Worm (Caenorhabditis elegans): Measurements from ENCODE around the gene mig-22.

DNA sequence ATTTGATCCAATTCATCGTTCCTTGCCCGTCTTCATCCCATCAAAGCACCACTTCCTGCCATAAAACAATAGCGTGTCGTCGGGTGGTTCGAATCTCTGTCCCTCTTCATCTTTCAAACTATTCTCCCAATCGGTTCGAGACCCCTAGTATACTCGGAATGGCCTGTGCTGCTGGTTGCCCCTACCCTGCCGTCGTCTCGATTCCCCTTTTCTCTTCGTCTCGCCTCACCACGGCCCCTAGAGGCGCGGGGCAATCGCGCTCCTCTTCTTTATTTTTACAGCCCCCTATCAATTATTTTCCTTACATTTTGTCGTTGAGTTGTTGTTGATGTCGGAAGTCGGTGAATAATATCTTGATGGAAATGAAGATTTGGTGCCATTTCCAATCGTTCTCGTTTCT is 21.5 kb upstream of the mig-22 start:
- TF ChIP-seq ets-5 (GFP tag; IDR thresholded peaks at IDR 0.05), result no peak
- no peak for TF ChIP-seq isw-1 (GFP tag; IDR thresholded peaks at IDR 0.05)
- TF ChIP-seq zag-1 (tag; optimal IDR thresholded peaks at IDR 0.05), result no peak
- no peak for TF ChIP-seq egl-27 (tag; optimal IDR thresholded peaks at IDR 0.05)
- TF ChIP-seq nhr-11 (tag; optimal IDR thresholded peaks at IDR 0.05), result no peak
- no peak for TF ChIP-seq snpc-4 (tag; optimal IDR thresholded peaks at IDR 0.05)
- no peak for TF ChIP-seq nhr-12 (tag; optimal IDR thresholded peaks at IDR 0.05)
- no peak for TF ChIP-seq ama-1 (optimal IDR thresholded peaks at IDR 0.05)
- TF ChIP-seq nhr-77 (tag; optimal IDR thresholded peaks at IDR 0.05), result no peak
- TF ChIP-seq ztf-11 (tag; optimal IDR thresholded peaks at IDR 0.05), result no peak
- TF ChIP-seq ceh-63 (GFP tag; optimal IDR thresholded peaks at IDR 0.05), result no peak
- no peak for TF ChIP-seq ztf-4 (tag; optimal IDR thresholded peaks at IDR 0.05)
- TF ChIP-seq tbx-2 (tag; optimal IDR thresholded peaks at IDR 0.05), result no peak
- no peak for TF ChIP-seq pqm-1 (tag; optimal IDR thresholded peaks at IDR 0.05)

Measured in whole organism, L1 larva.